Fruit fly (Drosophila melanogaster): ENCODE measurements around the gene CSN8.
A peak's percentile ranks its signal among the peaks of the same experiment; 100 is the strongest.

Gene CSN8

DNA sequence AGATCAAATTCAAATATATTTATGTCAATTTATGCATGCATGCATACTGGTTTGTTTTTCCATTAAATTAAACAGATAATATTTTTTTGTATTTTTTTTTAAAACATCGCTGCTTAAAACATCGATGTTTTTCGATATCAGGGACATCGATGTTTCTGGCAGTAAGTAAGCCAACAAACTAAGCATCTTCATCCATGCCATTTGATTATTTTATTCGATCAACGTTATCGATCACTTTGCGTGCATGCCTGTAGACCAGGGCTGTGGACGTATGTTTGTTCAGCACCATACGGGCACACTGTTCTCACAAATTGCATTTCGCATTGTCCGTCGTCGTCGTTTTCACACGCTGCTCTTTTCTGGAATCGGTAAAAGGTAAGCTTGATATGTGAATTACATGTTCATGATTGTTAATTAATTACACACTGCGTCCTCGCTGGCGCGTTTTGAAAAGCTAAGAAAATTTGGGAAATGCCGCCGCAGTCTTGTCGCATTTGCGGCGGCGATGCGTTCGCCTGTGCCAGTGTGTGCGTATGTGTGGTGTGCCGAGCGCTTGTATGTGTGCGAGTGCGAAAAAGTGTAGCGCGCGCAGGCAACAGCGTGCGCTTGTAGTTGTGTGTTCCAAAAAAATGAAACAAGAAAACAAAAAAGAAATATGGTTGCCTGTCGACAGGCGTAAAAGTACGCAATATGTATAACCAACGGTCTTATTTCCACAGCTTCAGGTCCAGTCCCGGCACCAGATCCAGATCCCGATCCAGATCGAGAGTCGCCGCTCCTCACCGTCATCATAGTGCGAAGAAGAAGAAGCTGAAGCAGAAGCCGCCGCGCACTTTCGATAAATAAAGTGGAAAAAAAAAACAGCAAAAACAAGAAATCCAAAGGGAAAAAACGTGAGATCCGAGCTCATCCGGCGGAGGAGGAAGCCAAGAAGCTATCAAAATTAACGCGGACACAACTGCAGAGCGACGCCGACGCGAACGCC, 38.9 kb downstream of the CSN8 start, which contains the start of gene emb (continued):
- TF ChIP-seq crol (GFP tag; IDR thresholded peaks at IDR 0.05) (no peak), Nf-YB (GFP tag; optimal IDR thresholded peaks at IDR 0.05) (no peak), CG42726 (GFP tag; IDR thresholded peaks at IDR 0.05; ENCODE audit: partially characterized antibody) (peak; percentile 88), Gsc (GFP tag; IDR thresholded peaks at IDR 0.05) (no peak), H2.0 (GFP tag; IDR thresholded peaks at IDR 0.05) (0 out of 2 replicates have a peak, but pooled peaks have one; percentile 22), Trl (optimal IDR thresholded peaks at IDR 0.05) (no peak), Trl (GFP tag; optimal IDR thresholded peaks at IDR 0.05) (peak; percentile 50), CG12299 (tag; optimal IDR thresholded peaks at IDR 0.05) (no peak), Nf-YA (GFP tag; IDR thresholded peaks at IDR 0.05) (no peak), CG15601 (tag; optimal IDR thresholded peaks at IDR 0.05) (peak; percentile 47), hth (optimal IDR thresholded peaks at IDR 0.05) (no peak), CG14860 (GFP tag; IDR thresholded peaks at IDR 0.05; ENCODE audit: partially characterized antibody) (peak; percentile 99), nau (GFP tag; optimal IDR thresholded peaks at IDR 0.05) (no peak), danr (GFP tag; IDR thresholded peaks at IDR 0.05) (no peak), slp2 (GFP tag; optimal IDR thresholded peaks at IDR 0.05) (peak; percentile 27), grau (tag; optimal IDR thresholded peaks at IDR 0.05) (peak; percentile 49), CG31441 (GFP tag; IDR thresholded peaks at IDR 0.05) (no peak), dpn (GFP tag; optimal IDR thresholded peaks at IDR 0.05) (peak; percentile 36 to 50), D19A (tag; optimal IDR thresholded peaks at IDR 0.05) (peak; percentile 19), btn (GFP tag; optimal IDR thresholded peaks at IDR 0.05) (no peak), CG5180 (GFP tag; optimal IDR thresholded peaks at IDR 0.05) (peak; percentile 94), CG7357 (GFP tag; IDR thresholded peaks at IDR 0.05) (no peak), psq (GFP tag; optimal IDR thresholded peaks at IDR 0.05) (peak; percentile 19), Side (GFP tag; optimal IDR thresholded peaks at IDR 0.05) (no peak), CG13775 (GFP tag; optimal IDR thresholded peaks at IDR 0.05) (peak; percentile 55), gfzf (GFP tag; optimal IDR thresholded peaks at IDR 0.05) (peak; percentile 69), p53 (GFP tag; optimal IDR thresholded peaks at IDR 0.05) (peak; percentile 4), CG9817 (tag; optimal IDR thresholded peaks at IDR 0.05) (peak; percentile 29), gt (GFP tag; IDR thresholded peaks at IDR 0.05) (no peak), mirr (GFP tag; optimal IDR thresholded peaks at IDR 0.05) (no peak), Drgx (GFP tag; IDR thresholded peaks at IDR 0.05) (peak; percentile 39; the same call in 1 of the 2 replicates), luna (GFP tag; optimal IDR thresholded peaks at IDR 0.05) (no peak), stwl (tag; optimal IDR thresholded peaks at IDR 0.05) (peak; percentile 98), sens-2 (GFP tag; IDR thresholded peaks at IDR 0.05) (no peak), chinmo (GFP tag; IDR thresholded peaks at IDR 0.05; ENCODE audit: partially characterized antibody) (peak; percentile 98), Atf3 (GFP tag; optimal IDR thresholded peaks at IDR 0.05) (no peak), Mrtf (GFP tag; IDR thresholded peaks at IDR 0.05) (no peak), CG11723 (GFP tag; optimal IDR thresholded peaks at IDR 0.05) (no peak), gem (tag; optimal IDR thresholded peaks at IDR 0.05) (no peak), sisA (GFP tag; IDR thresholded peaks at IDR 0.05) (no peak), CG10366 (GFP tag; IDR thresholded peaks at IDR 0.05) (peak; percentile 31; the same call in 1 of the 2 replicates), slbo (GFP tag; IDR thresholded peaks at IDR 0.05) (peak; percentile 55), pros (GFP tag; optimal IDR thresholded peaks at IDR 0.05) (no peak), B-H2 (GFP tag; optimal IDR thresholded peaks at IDR 0.05) (peak; percentile 64), CG14050 (GFP tag; IDR thresholded peaks at IDR 0.05) (no peak), CG11695 (GFP tag; IDR thresholded peaks at IDR 0.05) (no peak), CG18476 (GFP tag; optimal IDR thresholded peaks at IDR 0.05) (peak; percentile 41), phol (tag; optimal IDR thresholded peaks at IDR 0.05) (peak; percentile 68), chn (GFP tag; optimal IDR thresholded peaks at IDR 0.05) (peak; percentile 52), Fer1 (GFP tag; optimal IDR thresholded peaks at IDR 0.05) (no peak)

All from whole organism, embryonic.